Fruit fly (Drosophila melanogaster): ENCODE results near the gene MED7.

Gene MED7

DNA sequence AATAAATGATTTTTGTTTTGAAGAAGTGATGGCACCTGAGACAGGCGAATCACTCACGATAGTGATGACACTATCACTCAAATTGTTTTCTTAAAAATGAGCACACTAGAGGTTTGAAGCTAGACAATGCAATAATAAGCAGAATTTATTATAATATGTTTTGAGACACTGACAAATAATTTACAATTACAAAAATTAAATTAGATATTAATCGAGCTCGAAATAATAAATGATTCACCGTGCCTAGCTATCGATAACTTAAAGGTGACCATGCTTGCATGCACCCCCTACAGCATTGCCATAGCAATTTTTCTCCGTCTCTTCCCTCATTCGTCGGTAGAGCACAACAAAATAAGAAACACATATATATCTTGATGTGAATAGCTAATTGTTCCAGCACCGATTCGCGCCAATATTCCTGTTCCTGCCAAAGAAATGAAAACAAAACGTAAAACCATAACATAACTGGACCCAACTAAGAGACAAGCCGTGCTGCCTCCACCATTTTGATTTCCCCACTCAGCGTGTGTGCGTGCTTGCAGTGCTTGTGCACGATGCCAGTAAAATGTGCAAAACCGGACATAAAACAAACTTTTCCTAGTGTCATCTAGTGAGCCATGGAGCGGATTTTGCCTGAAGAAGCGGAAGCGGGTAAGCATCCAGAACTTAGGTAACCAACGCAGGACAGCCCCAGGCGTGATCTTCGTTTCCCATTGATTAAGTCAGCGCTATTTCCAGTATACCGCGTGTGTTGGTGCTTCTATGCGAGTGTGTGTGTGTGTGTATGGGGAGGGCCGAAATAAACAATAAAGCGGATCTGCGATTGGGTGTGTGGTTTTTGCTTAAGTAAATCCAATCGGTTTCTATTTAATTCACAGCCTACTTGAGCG is at the start of gene MED7, which contains the start of gene Cap-H2 (continued):
- peak; percentile 59 for TF ChIP-seq Atf-2 (GFP tag; optimal IDR thresholded peaks at IDR 0.05)
- TF ChIP-seq CG34422 (GFP tag; IDR thresholded peaks at IDR 0.05), result peak; percentile 85
- no peak for TF ChIP-seq CG2875 (GFP tag; optimal IDR thresholded peaks at IDR 0.05)
- TF ChIP-seq CG15514 (GFP tag; optimal IDR thresholded peaks at IDR 0.05), result peak; percentile 80
- TF ChIP-seq CG31441 (GFP tag; IDR thresholded peaks at IDR 0.05), result no peak; the same call in none of the 2 replicates
- TF ChIP-seq CG3407 (GFP tag; optimal IDR thresholded peaks at IDR 0.05), result peak; percentile 58
- TF ChIP-seq CG34376 (GFP tag; optimal IDR thresholded peaks at IDR 0.05), result peak; percentile 39
- peak; percentile 81 for TF ChIP-seq CG18764 (GFP tag; optimal IDR thresholded peaks at IDR 0.05)
- TF ChIP-seq Med (GFP tag), result peak; percentile 98
- peak; percentile 98 for TF ChIP-seq CG34224 (GFP tag; IDR thresholded peaks at IDR 0.05; ENCODE audit: partially characterized antibody)
- peak; percentile 79 for TF ChIP-seq Ssrp (tag; optimal IDR thresholded peaks at IDR 0.05)
- no peak for TF ChIP-seq Hr78 (GFP tag; optimal IDR thresholded peaks at IDR 0.05)
- no peak for TF ChIP-seq CG14965 (GFP tag; optimal IDR thresholded peaks at IDR 0.05; ENCODE audit: borderline replicate concordance)
- no peak for TF ChIP-seq Hmx (GFP tag; optimal IDR thresholded peaks at IDR 0.05)
- peak; percentile 16; the same call in 1 of the 2 replicates for TF ChIP-seq stc (GFP tag; IDR thresholded peaks at IDR 0.05)
- TF ChIP-seq CG14441 (GFP tag; IDR thresholded peaks at IDR 0.05), result peak; percentile 84
- TF ChIP-seq BEAF-32 (GFP tag; optimal IDR thresholded peaks at IDR 0.05), result peak; percentile 99
- 0 out of 2 replicates have a peak, but pooled peaks have one; percentile 16 for TF ChIP-seq gsb (GFP tag; IDR thresholded peaks at IDR 0.05)
- peak; percentile 67 for TF ChIP-seq Awh (GFP tag; IDR thresholded peaks at IDR 0.05)
- peak; percentile 64 for TF ChIP-seq Rx (GFP tag; IDR thresholded peaks at IDR 0.05)
- no peak for TF ChIP-seq wek (GFP tag; optimal IDR thresholded peaks at IDR 0.05)
- no peak for TF ChIP-seq CG7745 (tag; optimal IDR thresholded peaks at IDR 0.05)
- no peak for TF ChIP-seq sr (GFP tag; IDR thresholded peaks at IDR 0.05)
- peak; percentile 15 for TF ChIP-seq schlank (tag; optimal IDR thresholded peaks at IDR 0.05)
- TF ChIP-seq maf-S (GFP tag; optimal IDR thresholded peaks at IDR 0.05), result peak; percentile 53
- TF ChIP-seq Fer3 (tag; optimal IDR thresholded peaks at IDR 0.05), result peak; percentile 62
- TF ChIP-seq CG8944 (GFP tag; optimal IDR thresholded peaks at IDR 0.05), result peak; percentile 80
- peak; percentile 73 for TF ChIP-seq CG33557 (GFP tag; optimal IDR thresholded peaks at IDR 0.05)
- TF ChIP-seq CG15601 (tag; optimal IDR thresholded peaks at IDR 0.05), result peak; percentile 72
- TF ChIP-seq Atf6 (GFP tag; IDR thresholded peaks at IDR 0.05), result peak; percentile 82
- TF ChIP-seq nau (GFP tag; optimal IDR thresholded peaks at IDR 0.05), result no peak
- TF ChIP-seq wor (GFP tag; IDR thresholded peaks at IDR 0.05), result peak; percentile 59
- TF ChIP-seq CG1647 (GFP tag; optimal IDR thresholded peaks at IDR 0.05), result peak; percentile 68
- no peak for TF ChIP-seq crol (GFP tag; IDR thresholded peaks at IDR 0.05)
- TF ChIP-seq CG11456 (GFP tag; IDR thresholded peaks at IDR 0.05), result peak; percentile 86; the same call in 2 of the 3 replicates
- peak; percentile 98 for TF ChIP-seq CG4617 (GFP tag; optimal IDR thresholded peaks at IDR 0.05; ENCODE audit: borderline replicate concordance)
- peak; percentile 85 for TF ChIP-seq CoRest (tag; optimal IDR thresholded peaks at IDR 0.05)
- TF ChIP-seq MTF-1 (GFP tag; optimal IDR thresholded peaks at IDR 0.05; ENCODE audit: borderline replicate concordance), result no peak
- TF ChIP-seq ham (GFP tag; IDR thresholded peaks at IDR 0.05), result peak; percentile 51; the same call in 1 of the 2 replicates
- TF ChIP-seq cato (GFP tag; optimal IDR thresholded peaks at IDR 0.05; ENCODE audit: borderline replicate concordance), result peak; percentile 42
- peak; percentile 82 for TF ChIP-seq tgo (GFP tag; IDR thresholded peaks at IDR 0.05)
- TF ChIP-seq hkb (optimal IDR thresholded peaks at IDR 0.05), result peak; percentile 59
- TF ChIP-seq hkb (GFP tag; IDR thresholded peaks at IDR 0.05), result peak; percentile 56
- TF ChIP-seq ato (GFP tag; IDR thresholded peaks at IDR 0.05; ENCODE audit: partially characterized antibody), result peak; percentile 83
- no peak for TF ChIP-seq CG4707 (GFP tag; optimal IDR thresholded peaks at IDR 0.05)
- TF ChIP-seq CG7271 (tag; optimal IDR thresholded peaks at IDR 0.05), result peak; percentile 38
- TF ChIP-seq CG17612 (GFP tag; IDR thresholded peaks at IDR 0.05), result peak; percentile 55; the same call in 1 of the 2 replicates
- peak; percentile 51 for TF ChIP-seq E2f2 (GFP tag; IDR thresholded peaks at IDR 0.05)

Data from whole organism, embryonic.